Fruit fly (Drosophila melanogaster) whole organism, prepupa: ENCODE measurements around the gene Miox.
A peak's percentile ranks its signal among the peaks of the same experiment; 100 is the strongest.

Experiments used
- Blimp-1 ChIP-seq: fragments of 200-800 bp; sonication (Bioruptor generic); optimal IDR thresholded peaks from 3 replicates; lab custom pipeline; 2017; ENCODE audit warnings: missing biosample characterization, missing genetic modification characterization, mild to moderate bottlenecking, moderate library complexity, missing genetic modification reagents
- CG10631 ChIP-seq: fragments of 200-800 bp; sonication (Bioruptor generic); optimal IDR thresholded peaks from 2 replicates; lab custom pipeline; 2016; ENCODE audit warnings: missing biosample characterization, missing genetic modification characterization
- CG10669 ChIP-seq: fragments of 200-800 bp; sonication (Bioruptor generic); optimal IDR thresholded peaks from 3 replicates; lab custom pipeline; 2018; ENCODE audit warnings: missing biosample characterization, mild to moderate bottlenecking, missing genetic modification characterization, moderate library complexity
- CG11294 ChIP-seq: fragments of 200-800 bp; sonication (Bioruptor generic); IDR thresholded peaks from 2 replicates; pipeline ENCODE4 v1.3.6; 2022; ENCODE audit warnings: missing biosample characterization, missing genetic modification characterization
- CG11902 ChIP-seq: fragments of 200-800 bp; sonication (Bioruptor generic); optimal IDR thresholded peaks from 3 replicates; lab custom pipeline; 2016; ENCODE audit warnings: missing biosample characterization, missing genetic modification characterization
- CG15336 ChIP-seq: fragments of 200-800 bp; sonication (Bioruptor generic); IDR thresholded peaks from 2 replicates; pipeline ENCODE4 v1.3.6; 2022; ENCODE audit warnings: missing biosample characterization, missing genetic modification characterization
- CG1621 ChIP-seq: fragments of 200-800 bp; sonication (Bioruptor generic); optimal IDR thresholded peaks from 3 replicates; lab custom pipeline; 2018; ENCODE audit warnings: missing biosample characterization, mild to moderate bottlenecking, missing genetic modification characterization
- CG16779 ChIP-seq: fragments of 200-800 bp; sonication (Bioruptor generic); optimal IDR thresholded peaks from 3 replicates; lab custom pipeline; 2017; ENCODE audit warnings: missing biosample characterization, mild to moderate bottlenecking, missing genetic modification characterization
- CG31627 ChIP-seq: fragments of 200-800 bp; sonication (Bioruptor generic); optimal IDR thresholded peaks from 3 replicates; lab custom pipeline; 2016; ENCODE audit warnings: missing biosample characterization, missing genetic modification characterization
- CG32006 ChIP-seq: fragments of 200-800 bp; sonication (Bioruptor generic); optimal IDR thresholded peaks from 3 replicates; lab custom pipeline; 2017; ENCODE audit warnings: missing biosample characterization, mild to moderate bottlenecking, missing genetic modification characterization
- CG3919 ChIP-seq: fragments of 200-800 bp; sonication (Bioruptor generic); optimal IDR thresholded peaks from 3 replicates; lab custom pipeline; 2016; ENCODE audit warnings: missing biosample characterization, missing genetic modification characterization
- CG4318 ChIP-seq: fragments of 200-800 bp; sonication (Bioruptor generic); optimal IDR thresholded peaks from 3 replicates; lab custom pipeline; 2017; ENCODE audit warnings: missing biosample characterization, mild to moderate bottlenecking, missing genetic modification characterization
- CG6163 ChIP-seq: fragments of 200-800 bp; sonication (Bioruptor generic); IDR thresholded peaks from 3 replicates; pipeline ENCODE4 v1.3.6; 2022; ENCODE audit warnings: missing biosample characterization, missing genetic modification characterization
- CG6276 ChIP-seq: fragments of 200-800 bp; sonication (Bioruptor generic); optimal IDR thresholded peaks from 2 replicates; lab custom pipeline; 2017; ENCODE audit warnings: missing biosample characterization, mild to moderate bottlenecking, missing genetic modification characterization
- CG6792 ChIP-seq: fragments of 200-800 bp; sonication (Bioruptor generic); optimal IDR thresholded peaks from 3 replicates; lab custom pipeline; 2016; ENCODE audit warnings: missing biosample characterization, missing genetic modification characterization
- CG6808 ChIP-seq: fragments of 200-800 bp; sonication (Bioruptor generic); optimal IDR thresholded peaks from 3 replicates; lab custom pipeline; 2017; ENCODE audit warnings: missing biosample characterization, missing genetic modification characterization, mild to moderate bottlenecking, moderate library complexity, missing genetic modification reagents
- CG6854 ChIP-seq: fragments of 200-800 bp; sonication (Bioruptor generic); optimal IDR thresholded peaks from 2 replicates; lab custom pipeline; 2017; ENCODE audit warnings: missing biosample characterization, mild to moderate bottlenecking, missing genetic modification characterization
- CG7368 ChIP-seq: fragments of 200-800 bp; sonication (Bioruptor generic); optimal IDR thresholded peaks from 3 replicates; lab custom pipeline; 2016; ENCODE audit warnings: missing biosample characterization, missing genetic modification characterization
- CG8119 ChIP-seq: fragments of 200-800 bp; sonication (Bioruptor generic); IDR thresholded peaks from 3 replicates; pipeline ENCODE4 v1.3.6; 2022; ENCODE audit warnings: missing biosample characterization, missing genetic modification characterization
- CG8319 ChIP-seq: fragments of 200-800 bp; sonication (Bioruptor generic); optimal IDR thresholded peaks from 3 replicates; lab custom pipeline; 2016; ENCODE audit warnings: missing biosample characterization, missing genetic modification characterization
- CG8632 ChIP-seq: fragments of 200-800 bp; sonication (Bioruptor generic); optimal IDR thresholded peaks from 3 replicates; lab custom pipeline; 2016; ENCODE audit warnings: missing biosample characterization, missing genetic modification characterization
- CG9139 ChIP-seq: fragments of 200-800 bp; sonication (Bioruptor generic); optimal IDR thresholded peaks from 3 replicates; lab custom pipeline; 2017; ENCODE audit warnings: missing biosample characterization, mild to moderate bottlenecking, missing genetic modification characterization
- Eip75B ChIP-seq: fragments of 200-800 bp; sonication (Bioruptor generic); optimal IDR thresholded peaks from 3 replicates; lab custom pipeline; 2016; ENCODE audit warnings: missing biosample characterization, missing genetic modification characterization
- Ets21C ChIP-seq: fragments of 200-800 bp; sonication (Bioruptor generic); optimal IDR thresholded peaks from 3 replicates; lab custom pipeline; 2016; ENCODE audit warnings: missing biosample characterization, missing genetic modification characterization
- Gug ChIP-seq: fragments of 200-800 bp; sonication (Bioruptor generic); IDR thresholded peaks from 2 replicates; pipeline ENCODE4 v1.3.6; 2022; ENCODE audit warnings: missing biosample characterization, missing genetic modification characterization
- Hr38 ChIP-seq: sonication (Bioruptor generic); optimal IDR thresholded peaks from 2 replicates; lab custom pipeline; 2016; ENCODE audit warnings: missing biosample characterization, missing genetic modification characterization
- Hr39 ChIP-seq: fragments of 200-800 bp; sonication (Bioruptor generic); optimal IDR thresholded peaks from 2 replicates; lab custom pipeline; 2016; ENCODE audit warnings: missing biosample characterization, missing genetic modification characterization
- Hr4 ChIP-seq: fragments of 200-800 bp; sonication (Bioruptor generic); optimal IDR thresholded peaks from 3 replicates; lab custom pipeline; 2016; ENCODE audit warnings: missing biosample characterization, missing genetic modification characterization
- Lpt ChIP-seq: fragments of 200-800 bp; sonication (Bioruptor generic); optimal IDR thresholded peaks from 3 replicates; lab custom pipeline; 2016; ENCODE audit warnings: missing biosample characterization, missing genetic modification characterization
- Met ChIP-seq: fragments of 200-800 bp; sonication (Bioruptor generic); optimal IDR thresholded peaks from 3 replicates; lab custom pipeline; 2016; ENCODE audit warnings: missing biosample characterization, missing genetic modification characterization
- Smox ChIP-seq: fragments of 200-800 bp; sonication (Bioruptor generic); optimal IDR thresholded peaks from 3 replicates; lab custom pipeline; 2016; ENCODE audit warnings: missing biosample characterization, missing genetic modification characterization
- Sox102F ChIP-seq: fragments of 200-800 bp; sonication (Bioruptor generic); optimal IDR thresholded peaks from 2 replicates; lab custom pipeline; 2016; ENCODE audit warnings: missing biosample characterization, mild to moderate bottlenecking, missing genetic modification characterization
- Sox14 ChIP-seq: fragments of 200-800 bp; sonication (Bioruptor generic); optimal IDR thresholded peaks from 3 replicates; lab custom pipeline; 2016; ENCODE audit warnings: missing biosample characterization, missing genetic modification characterization
- acj6 ChIP-seq: fragments of 200-800 bp; sonication (Bioruptor generic); optimal IDR thresholded peaks from 3 replicates; lab custom pipeline; 2016; ENCODE audit warnings: missing biosample characterization, missing genetic modification characterization
- cyc ChIP-seq: fragments of 200-800 bp; sonication (Bioruptor generic); optimal IDR thresholded peaks from 3 replicates; lab custom pipeline; 2016; ENCODE audit warnings: missing biosample characterization, missing genetic modification characterization
- dsx ChIP-seq: fragments of 200-800 bp; optimal IDR thresholded peaks from 3 replicates; lab custom pipeline; 2019; ENCODE audit warnings: missing biosample characterization, mild to moderate bottlenecking, missing genetic modification characterization, moderate library complexity; ENCODE audit not compliant: poor library complexity, severe bottlenecking
- eg ChIP-seq: fragments of 200-800 bp; sonication (Bioruptor generic); IDR thresholded peaks from 3 replicates; pipeline ENCODE4 v1.3.6; 2022; ENCODE audit warnings: missing biosample characterization, missing genetic modification characterization
- fd59A ChIP-seq: fragments of 200-800 bp; sonication (Bioruptor generic); optimal IDR thresholded peaks from 2 replicates; lab custom pipeline; 2017; ENCODE audit warnings: missing biosample characterization, mild to moderate bottlenecking, missing genetic modification characterization, missing genetic modification reagents
- fd85E ChIP-seq: fragments of 200-800 bp; sonication (Bioruptor generic); optimal IDR thresholded peaks from 3 replicates; lab custom pipeline; 2016; ENCODE audit warnings: missing biosample characterization, missing genetic modification characterization
- fkh ChIP-seq: fragments of 200-800 bp; sonication (Bioruptor generic); optimal IDR thresholded peaks from 3 replicates; lab custom pipeline; 2017; ENCODE audit warnings: missing biosample characterization, mild to moderate bottlenecking, missing genetic modification characterization, moderate library complexity
- lz ChIP-seq: fragments of 200-800 bp; sonication (Bioruptor generic); optimal IDR thresholded peaks from 3 replicates; lab custom pipeline; 2016; ENCODE audit warnings: missing biosample characterization, missing genetic modification characterization
- pdm3 ChIP-seq: fragments of 200-800 bp; sonication (Bioruptor generic); optimal IDR thresholded peaks from 3 replicates; lab custom pipeline; 2016; ENCODE audit warnings: missing biosample characterization, missing genetic modification characterization
- salr ChIP-seq, 2 experiments: fragments of 200-800 bp; sonication (Bioruptor generic); optimal IDR thresholded peaks; 3 replicates each; lab custom pipeline; 2016 to 2018; ENCODE audit warnings: missing biosample characterization in 2 of 2, missing genetic modification characterization in 2 of 2, mild to moderate bottlenecking in 1 of 2
- spab ChIP-seq: fragments of 200-800 bp; sonication (Bioruptor generic); optimal IDR thresholded peaks from 2 replicates; lab custom pipeline; 2017; ENCODE audit warnings: missing biosample characterization, mild to moderate bottlenecking, missing genetic modification characterization, missing genetic modification reagents
- ss ChIP-seq, 2 experiments: fragments of 200-800 bp; sonication (Bioruptor generic); optimal IDR thresholded peaks; 2 replicates in 1 of 2; 3 replicates in 1 of 2; lab custom pipeline; 2017 to 2018; ENCODE audit warnings: mild to moderate bottlenecking in 2 of 2, missing biosample characterization in 2 of 2, missing genetic modification characterization in 2 of 2, moderate library complexity in 1 of 2
- topi ChIP-seq: fragments of 200-800 bp; sonication (Bioruptor generic); optimal IDR thresholded peaks from 3 replicates; lab custom pipeline; 2016; ENCODE audit warnings: missing biosample characterization, missing genetic modification characterization
- vri ChIP-seq: fragments of 200-800 bp; sonication (Bioruptor generic); optimal IDR thresholded peaks from 3 replicates; lab custom pipeline; 2016; ENCODE audit warnings: missing biosample characterization, mild to moderate bottlenecking, missing genetic modification characterization

Gene Miox

DNA sequence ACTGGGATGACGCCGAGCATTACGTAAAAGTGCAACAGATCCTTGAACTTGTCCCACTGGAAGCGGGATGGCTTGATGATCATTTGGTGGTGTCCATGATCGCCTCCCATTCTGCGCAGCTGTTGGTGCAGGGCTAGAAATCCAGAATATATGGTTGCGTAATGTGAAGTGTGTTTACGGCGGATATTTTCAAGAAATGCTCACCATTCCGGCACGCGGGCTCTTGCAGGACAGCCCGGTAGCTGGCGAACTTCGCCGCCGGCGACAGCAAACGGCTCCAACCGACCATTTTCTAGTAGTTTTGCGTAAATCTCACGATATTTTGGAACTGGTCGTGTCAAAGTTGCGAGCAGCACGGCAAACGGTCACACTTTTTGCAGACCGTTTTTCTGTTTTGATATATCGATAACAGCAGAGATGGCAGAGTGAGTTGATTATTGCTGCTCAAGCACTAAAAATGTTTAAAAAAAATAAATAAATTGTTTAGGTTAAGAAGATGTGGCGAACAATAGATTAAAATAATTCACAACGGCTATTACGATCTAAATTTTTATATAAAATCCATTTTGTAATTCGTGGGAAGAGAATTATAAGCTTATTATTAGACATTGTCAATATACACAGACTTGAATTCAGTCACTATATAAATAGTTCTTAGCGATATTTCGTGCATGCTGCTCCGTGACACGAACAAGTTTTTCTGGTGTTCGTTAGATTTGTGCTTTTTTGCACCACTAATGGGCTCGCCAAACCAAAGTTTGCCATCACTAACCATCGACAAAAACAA, 46.5 kb upstream of the Miox start, which contains the start of the genes ND-SGDH and RhoGAP68F (continued):
- TF ChIP-seq ss (GFP tag; optimal IDR thresholded peaks at IDR 0.05; lab: Kevin White, UChicago) (peak in 1 of 2 experiments; percentile 66), salr (GFP tag; optimal IDR thresholded peaks at IDR 0.05; lab: Kevin White, UChicago) (peak in 1 of 2 experiments; percentile 33), fkh (peak; percentile 81), CG7368 (GFP tag; lab: Kevin White, UChicago) (peak; percentile 43), CG8119 (peak; percentile 59; the same call in 1 of the 3 replicates), Blimp-1 (GFP tag; lab: Kevin White, UChicago) (no peak), topi (peak; percentile 75), CG6854 (GFP tag; lab: Kevin White, UChicago) (no peak), dsx (GFP tag; lab: Kevin White, UChicago) (peak; percentile 66), fd85E (GFP tag; lab: Kevin White, UChicago) (no peak), CG11294 (GFP tag; lab: Robert Waterston, UW) (peak; percentile 62; the same call in 1 of the 2 replicates), CG6808 (GFP tag; lab: Kevin White, UChicago) (peak; percentile 52), Hr4 (GFP tag; lab: Kevin White, UChicago) (peak; percentile 76), Met (GFP tag; lab: Kevin White, UChicago) (peak; percentile 79), CG9139 (no peak), CG6163 (0 out of 3 replicates have a peak, but pooled peaks have one; percentile 32)

- TF ChIP-seq vri (GFP tag; lab: Kevin White, UChicago) (no peak), fd85E (GFP tag; lab: Kevin White, UChicago) (peak; percentile 0), CG8119 (peak; percentile 41; the same call in 1 of the 3 replicates), CG16779 (peak; percentile 27), CG6163 (peak; percentile 62; the same call in 2 of the 3 replicates), Smox (peak; percentile 75), acj6 (GFP tag; lab: Kevin White, UChicago) (peak; percentile 70), Lpt (peak; percentile 60), Eip75B (GFP tag; lab: Kevin White, UChicago) (peak; percentile 84), CG15336 (GFP tag; lab: Robert Waterston, UW) (peak; percentile 39; the same call in 1 of the 2 replicates), Met (GFP tag; lab: Kevin White, UChicago) (no peak), CG11902 (GFP tag; lab: Kevin White, UChicago) (peak; percentile 44), CG8319 (GFP tag; lab: Kevin White, UChicago) (no peak), CG31627 (peak; percentile 83), Gug (GFP tag; lab: Robert Waterston, UW) (0 out of 2 replicates have a peak, but pooled peaks have one; percentile 20), CG8632 (GFP tag; lab: Kevin White, UChicago) (peak; percentile 73), pdm3 (GFP tag; lab: Kevin White, UChicago) (no peak), Sox14 (GFP tag; lab: Kevin White, UChicago) (peak; percentile 81), eg (GFP tag; lab: Robert Waterston, UW) (peak; percentile 62; the same call in 1 of the 3 replicates), CG10669 (GFP tag; lab: Kevin White, UChicago) (no peak), cyc (GFP tag; lab: Kevin White, UChicago) (peak; percentile 74), Sox102F (GFP tag; lab: Kevin White, UChicago) (no peak), CG4318 (GFP tag; lab: Kevin White, UChicago) (no peak), CG3919 (GFP tag; lab: Kevin White, UChicago) (no peak), CG32006 (no peak), CG7368 (GFP tag; lab: Kevin White, UChicago) (peak; percentile 63), spab (GFP tag; lab: Kevin White, UChicago) (peak; percentile 50), CG9139 (no peak), CG1621 (tag; lab: Kevin White, UChicago) (peak; percentile 6), Hr38 (GFP tag; lab: Kevin White, UChicago) (no peak), lz (GFP tag; lab: Kevin White, UChicago) (peak; percentile 84), fd59A (GFP tag; lab: Kevin White, UChicago) (peak; percentile 34), salr (GFP tag; optimal IDR thresholded peaks at IDR 0.05; lab: Kevin White, UChicago) (peak; percentile 8 to 67), CG10631 (GFP tag; lab: Kevin White, UChicago) (peak; percentile 75), CG6792 (peak; percentile 80), CG6276 (GFP tag; lab: Kevin White, UChicago) (no peak), Ets21C (GFP tag; lab: Kevin White, UChicago) (peak; percentile 78), Hr39 (GFP tag; lab: Kevin White, UChicago) (peak; percentile 79)
These were observed 45.5 kb upstream of the Miox start for dm6 chr3L:12139232-12139698.
